Worm (Caenorhabditis elegans) whole organism, mixed stage, embryonic: Measurements from ENCODE around the gene K09C6.10.

ENCODE experiments used
- ces-1 ChIP-seq: fragments of 150-350 bp; optimal IDR thresholded peaks from 2 replicates; lab custom pipeline; 2014; ENCODE audit warnings: missing biosample characterization, missing genetic modification reagents, missing genetic modification characterization
- sptf-1 ChIP-seq: sonication (generic microtip); optimal IDR thresholded peaks from 2 replicates; lab custom pipeline; 2017; ENCODE audit warnings: mild to moderate bottlenecking, missing genetic modification characterization, moderate library complexity, missing compliant biosample characterization
- ztf-11 ChIP-seq: fragments of 150-350 bp; optimal IDR thresholded peaks from 2 replicates; lab custom pipeline; 2014; ENCODE audit warnings: missing biosample characterization, missing genetic modification characterization

ce11 chrV:797241-797640 is 42.0 kb upstream of the K09C6.10 start:
- TF ChIP-seq ztf-11 (tag; lab: Kevin White, UChicago) (no peak), sptf-1 (no peak), ces-1 (GFP tag; lab: Kevin White, UChicago) (no peak)
